Fruit fly (Drosophila melanogaster) whole organism, pupa: ENCODE data around the gene Enoph.

Experiments used
- CG10348 ChIP-seq: fragments of 200-800 bp; sonication (Bioruptor generic); IDR thresholded peaks from 2 replicates; pipeline ENCODE4 v1.3.6; 2022; ENCODE audit warnings: missing biosample characterization, missing genetic modification characterization
- CG12605 ChIP-seq: fragments of 200-800 bp; sonication (Bioruptor generic); IDR thresholded peaks from 2 replicates; pipeline ENCODE4 v1.3.6; 2022; ENCODE audit warnings: missing biosample characterization, missing genetic modification characterization
- CG13204 ChIP-seq: fragments of 200-800 bp; sonication (Bioruptor generic); optimal IDR thresholded peaks from 2 replicates; lab custom pipeline; 2018; ENCODE audit warnings: missing biosample characterization, mild to moderate bottlenecking, missing genetic modification characterization, moderate library complexity
- CG14655 ChIP-seq: fragments of 200-800 bp; sonication (Bioruptor generic); optimal IDR thresholded peaks from 3 replicates; lab custom pipeline; 2017; ENCODE audit warnings: mild to moderate bottlenecking, missing biosample characterization, missing genetic modification reagents, missing genetic modification characterization
- CG15710 ChIP-seq: fragments of 200-800 bp; sonication (Bioruptor generic); optimal IDR thresholded peaks from 2 replicates; lab custom pipeline; 2018; ENCODE audit warnings: missing biosample characterization, mild to moderate bottlenecking, missing genetic modification characterization, moderate library complexity
- CG17806 ChIP-seq: fragments of 200-800 bp; sonication (Bioruptor generic); optimal IDR thresholded peaks from 2 replicates; lab custom pipeline; 2018; ENCODE audit warnings: missing biosample characterization, mild to moderate bottlenecking, missing genetic modification characterization, moderate library complexity
- CG32121 ChIP-seq: fragments of 200-800 bp; sonication (Bioruptor generic); IDR thresholded peaks from 2 replicates; pipeline ENCODE4 v1.3.6; 2022; ENCODE audit warnings: missing biosample characterization, missing genetic modification characterization
- CG34367 ChIP-seq: fragments of 200-800 bp; sonication (Bioruptor generic); optimal IDR thresholded peaks from 2 replicates; lab custom pipeline; 2018; ENCODE audit warnings: missing biosample characterization, mild to moderate bottlenecking, missing genetic modification characterization
- CG4496 ChIP-seq: fragments of 200-800 bp; sonication (Bioruptor generic); IDR thresholded peaks from 3 replicates; pipeline ENCODE4 v1.3.6; 2022; ENCODE audit warnings: missing biosample characterization, missing genetic modification characterization
- CG8159 ChIP-seq: fragments of 200-800 bp; sonication (Bioruptor generic); optimal IDR thresholded peaks from 3 replicates; lab custom pipeline; 2018; ENCODE audit warnings: missing biosample characterization, mild to moderate bottlenecking, missing genetic modification characterization, moderate library complexity
- CG8301 ChIP-seq: fragments of 200-800 bp; sonication (Bioruptor generic); optimal IDR thresholded peaks from 2 replicates; lab custom pipeline; 2018; ENCODE audit warnings: missing biosample characterization, mild to moderate bottlenecking, missing genetic modification characterization
- CG9948 ChIP-seq: fragments of 200-800 bp; sonication (Bioruptor generic); optimal IDR thresholded peaks from 2 replicates; lab custom pipeline; 2018; ENCODE audit warnings: missing biosample characterization, mild to moderate bottlenecking, missing genetic modification characterization, moderate library complexity
- D1 ChIP-seq: fragments of 200-800 bp; sonication (Bioruptor generic); optimal IDR thresholded peaks from 2 replicates; lab custom pipeline; 2018; ENCODE audit warnings: missing biosample characterization, mild to moderate bottlenecking, missing genetic modification characterization, moderate library complexity
- EcR ChIP-seq: fragments of 200-800 bp; sonication (Bioruptor generic); optimal IDR thresholded peaks from 3 replicates; lab custom pipeline; 2019; ENCODE audit warnings: missing biosample characterization, missing genetic modification characterization, mild to moderate bottlenecking, moderate library complexity, missing genetic modification reagents
- Ets98B ChIP-seq: fragments of 200-800 bp; sonication (Bioruptor generic); IDR thresholded peaks from 2 replicates; pipeline ENCODE4 v1.3.6; 2022; ENCODE audit warnings: missing biosample characterization, missing genetic modification characterization
- Pif1A ChIP-seq: fragments of 200-800 bp; sonication (Bioruptor generic); optimal IDR thresholded peaks from 3 replicates; lab custom pipeline; 2016; ENCODE audit warnings: missing biosample characterization, missing genetic modification characterization
- Pif1B ChIP-seq: fragments of 200-800 bp; sonication (Bioruptor generic); optimal IDR thresholded peaks from 3 replicates; lab custom pipeline; 2016; ENCODE audit warnings: missing biosample characterization, missing genetic modification characterization
- Snoo ChIP-seq: fragments of 200-800 bp; sonication (Bioruptor generic); optimal IDR thresholded peaks from 3 replicates; lab custom pipeline; 2017; ENCODE audit warnings: missing biosample characterization, mild to moderate bottlenecking, missing genetic modification characterization, inconsistent platforms
- fd96Ca ChIP-seq: fragments of 200-800 bp; sonication (Bioruptor generic); IDR thresholded peaks from 3 replicates; pipeline ENCODE4 v1.3.6; 2022; ENCODE audit warnings: missing biosample characterization, missing genetic modification characterization
- gl ChIP-seq: fragments of 200-800 bp; sonication (Bioruptor generic); optimal IDR thresholded peaks from 2 replicates; lab custom pipeline; 2018; ENCODE audit warnings: missing biosample characterization, mild to moderate bottlenecking, missing genetic modification characterization
- rn ChIP-seq: fragments of 200-800 bp; sonication (Bioruptor generic); IDR thresholded peaks from 2 replicates; pipeline ENCODE4 v1.3.6; 2022; ENCODE audit warnings: missing biosample characterization, missing genetic modification characterization

Enoph gene

dm6 chr3R:5251243-5251865, 5.1 kb downstream of the Enoph start, which contains the start of gene CtsF:
TSS of gene CtsF (minus strand) at chr3R:5251745.
- no peak for TF ChIP-seq CG8301 (tag; lab: Kevin White, UChicago)
- peak; percentile 30; the same call in 1 of the 2 replicates for TF ChIP-seq Ets98B (GFP tag; lab: Robert Waterston, UW)
- no peak for TF ChIP-seq rn (GFP tag; lab: Robert Waterston, UW)
- no peak for TF ChIP-seq CG14655
- TF ChIP-seq fd96Ca (GFP tag; lab: Robert Waterston, UW), result no peak
- no peak for TF ChIP-seq Pif1B (GFP tag; lab: Kevin White, UChicago)
- TF ChIP-seq Snoo, result no peak
- no peak for TF ChIP-seq CG15710 (tag; lab: Kevin White, UChicago)
- peak; percentile 26; the same call in 1 of the 2 replicates for TF ChIP-seq CG32121 (GFP tag; lab: Robert Waterston, UW)
- TF ChIP-seq EcR (GFP tag; lab: Kevin White, UChicago), result peak; percentile 26
- TF ChIP-seq CG12605 (GFP tag; lab: Robert Waterston, UW), result peak; percentile 39; the same call in 1 of the 2 replicates
- no peak for TF ChIP-seq Pif1A
- no peak for TF ChIP-seq D1 (tag; lab: Kevin White, UChicago)
- TF ChIP-seq CG4496 (GFP tag; lab: Robert Waterston, UW), result peak; percentile 57
- no peak for TF ChIP-seq CG34367 (tag; lab: Kevin White, UChicago)
- TF ChIP-seq CG17806, result no peak
- no peak for TF ChIP-seq CG10348 (GFP tag; lab: Robert Waterston, UW)
- peak; percentile 30 for TF ChIP-seq CG13204
- peak; percentile 29 for TF ChIP-seq CG8159 (tag; lab: Kevin White, UChicago)
- TF ChIP-seq gl (tag; lab: Kevin White, UChicago), result no peak
- TF ChIP-seq CG9948 (tag; lab: Kevin White, UChicago), result no peak
- TF ChIP-seq, all 21 proteins: peak for 7

DNA sequence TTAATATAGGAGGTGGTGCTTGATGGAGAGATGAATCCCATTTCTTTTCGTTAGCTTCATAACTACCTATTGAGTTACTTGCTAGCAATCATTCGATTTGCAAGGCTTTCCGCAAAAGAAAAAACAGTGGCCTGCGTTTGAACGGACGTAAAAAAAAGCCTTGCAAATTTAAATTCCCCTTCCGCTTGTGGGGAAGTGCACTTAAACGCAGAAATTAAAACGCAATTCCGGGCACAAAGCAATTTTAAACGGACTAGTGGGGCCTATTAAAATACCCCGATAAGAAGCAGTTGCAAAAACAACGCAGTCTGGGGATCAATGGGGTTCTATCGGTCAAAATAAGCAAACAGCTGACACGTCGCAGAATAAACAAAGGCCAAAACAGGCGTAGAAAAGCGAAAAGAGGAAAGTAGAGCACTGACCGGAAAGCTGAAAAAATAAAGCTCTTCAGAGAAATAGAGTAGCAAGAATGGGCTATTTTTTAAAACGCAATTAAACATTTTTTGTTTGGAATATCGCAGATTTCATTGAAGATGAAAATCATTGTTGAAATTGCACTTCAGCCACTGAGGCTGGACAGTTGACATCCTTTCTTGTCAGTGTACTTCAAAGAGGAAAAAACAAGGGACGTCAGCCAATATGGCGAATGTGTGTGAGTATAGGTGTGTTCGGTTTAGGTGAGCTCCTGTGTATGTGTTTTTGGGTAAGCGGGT, 5.8 kb downstream of the Enoph start:
- peak; percentile 76 for TF ChIP-seq Ets98B (GFP tag; lab: Robert Waterston, UW)
- TF ChIP-seq Pif1B (GFP tag; lab: Kevin White, UChicago), result peak; percentile 69
- no peak for TF ChIP-seq CG12605 (GFP tag; lab: Robert Waterston, UW)
- peak; percentile 67 for TF ChIP-seq CG8301 (tag; lab: Kevin White, UChicago)
- peak; percentile 81 for TF ChIP-seq CG4496 (GFP tag; lab: Robert Waterston, UW)
- peak; percentile 28 for TF ChIP-seq CG8159 (tag; lab: Kevin White, UChicago)
- TF ChIP-seq CG15710 (tag; lab: Kevin White, UChicago), result peak; percentile 53
- TF ChIP-seq CG9948 (tag; lab: Kevin White, UChicago), result peak; percentile 57
- peak; percentile 74 for TF ChIP-seq CG14655
- TF ChIP-seq Snoo, result peak; percentile 26
- no peak for TF ChIP-seq CG13204
- TF ChIP-seq CG32121 (GFP tag; lab: Robert Waterston, UW), result peak; percentile 52
- TF ChIP-seq CG34367 (tag; lab: Kevin White, UChicago), result peak; percentile 55
- no peak for TF ChIP-seq D1 (tag; lab: Kevin White, UChicago)
- TF ChIP-seq CG10348 (GFP tag; lab: Robert Waterston, UW), result no peak
- TF ChIP-seq gl (tag; lab: Kevin White, UChicago), result no peak
- TF ChIP-seq EcR (GFP tag; lab: Kevin White, UChicago), result peak; percentile 64
- TF ChIP-seq fd96Ca (GFP tag; lab: Robert Waterston, UW), result peak; percentile 70; the same call in 2 of the 3 replicates
- peak; percentile 66 for TF ChIP-seq CG17806
- no peak for TF ChIP-seq rn (GFP tag; lab: Robert Waterston, UW)
- TF ChIP-seq Pif1A, result peak; percentile 78

dm6 chr3R:5249308-5249707, 7.2 kb downstream of the Enoph start:
- TF ChIP-seq CG4496 (GFP tag; lab: Robert Waterston, UW), result no peak

- TF ChIP-seq CG32121 (GFP tag; lab: Robert Waterston, UW) (no peak), Snoo (no peak), D1 (tag; lab: Kevin White, UChicago) (no peak), gl (tag; lab: Kevin White, UChicago) (no peak), EcR (GFP tag; lab: Kevin White, UChicago) (peak; percentile 85), CG34367 (tag; lab: Kevin White, UChicago) (no peak), Pif1A (no peak), CG8159 (tag; lab: Kevin White, UChicago) (no peak), rn (GFP tag; lab: Robert Waterston, UW) (no peak), CG13204 (peak; percentile 2), CG12605 (GFP tag; lab: Robert Waterston, UW) (no peak)
These were observed 9.5 kb downstream of the Enoph start for dm6 chr3R:5246950-5247349.

dm6 chr3R:5240721-5241120, 15.8 kb downstream of the Enoph start, which contains the start of gene CG33293:
TSS of gene CG33293 (minus strand) at chr3R:5240735.
- TF ChIP-seq Snoo, result no peak
- no peak for TF ChIP-seq D1 (tag; lab: Kevin White, UChicago)

DNA sequence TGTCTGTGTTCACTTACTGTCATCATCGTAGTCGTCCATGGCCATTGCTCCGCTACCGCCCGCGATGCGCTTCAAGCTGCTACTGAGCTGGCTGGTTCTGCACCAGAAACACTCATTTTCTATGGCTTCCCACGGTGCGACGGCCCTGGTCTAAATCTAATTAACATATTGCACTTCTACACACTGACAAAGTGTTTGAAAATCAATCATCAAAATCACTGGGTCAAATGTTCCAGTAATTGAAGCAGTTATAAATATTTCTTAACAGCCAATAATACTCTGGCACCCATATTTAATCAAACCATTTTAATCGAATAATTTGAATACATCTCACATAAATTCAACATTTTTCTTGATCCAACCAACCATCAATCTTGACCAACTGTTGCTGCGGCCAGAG, 19.3 kb downstream of the Enoph start, which contains the start of gene rtp:
Gene rtp, minus strand, starts transcription at position 101 of the 400 bp plus-strand sequence.
- TF ChIP-seq EcR (GFP tag; lab: Kevin White, UChicago) (no peak), CG34367 (tag; lab: Kevin White, UChicago) (no peak), CG15710 (tag; lab: Kevin White, UChicago) (no peak), CG8159 (tag; lab: Kevin White, UChicago) (no peak), CG8301 (tag; lab: Kevin White, UChicago) (no peak), CG9948 (tag; lab: Kevin White, UChicago) (no peak), Pif1A (no peak), CG17806 (no peak), CG14655 (no peak), rn (GFP tag; lab: Robert Waterston, UW) (no peak), CG10348 (GFP tag; lab: Robert Waterston, UW) (no peak), Snoo (no peak), CG4496 (GFP tag; lab: Robert Waterston, UW) (no peak), gl (tag; lab: Kevin White, UChicago) (no peak), CG12605 (GFP tag; lab: Robert Waterston, UW) (no peak), CG13204 (no peak), Ets98B (GFP tag; lab: Robert Waterston, UW) (no peak), D1 (tag; lab: Kevin White, UChicago) (no peak), Pif1B (GFP tag; lab: Kevin White, UChicago) (no peak)
